Worm (Caenorhabditis elegans) whole organism, early embryonic: ENCODE results near the gene Y54B9A.1.

Experiments used
- B0310.2 ChIP-seq: sonication (generic microtip); optimal IDR thresholded peaks from 2 replicates; lab custom pipeline; 2016; ENCODE audit warnings: mild to moderate bottlenecking, missing genetic modification characterization, missing compliant biosample characterization
- F13C5.2 ChIP-seq: sonication (generic microtip); optimal IDR thresholded peaks from 2 replicates; lab custom pipeline; 2017; ENCODE audit warnings: mild to moderate bottlenecking, missing genetic modification characterization, inconsistent platforms, missing compliant biosample characterization
- aly-1 ChIP-seq: sonication (generic microtip); optimal IDR thresholded peaks from 2 replicates; lab custom pipeline; 2016; ENCODE audit warnings: missing genetic modification characterization, missing compliant biosample characterization
- ama-1 ChIP-seq: fragments of 150-350 bp; optimal IDR thresholded peaks from 2 replicates; lab custom pipeline; 2014
- ceh-13 ChIP-seq: fragments of 200-800 bp; sonication (Bioruptor generic); optimal IDR thresholded peaks from 2 replicates; lab custom pipeline; 2018; ENCODE audit warnings: mild to moderate bottlenecking, missing genetic modification characterization, missing compliant biosample characterization
- ceh-36 ChIP-seq: sonication (generic microtip); optimal IDR thresholded peaks from 2 replicates; lab custom pipeline; 2016; ENCODE audit warnings: missing genetic modification characterization, inconsistent platforms, missing compliant biosample characterization
- ets-7 ChIP-seq: sonication (generic microtip); optimal IDR thresholded peaks from 2 replicates; lab custom pipeline; 2016; ENCODE audit warnings: missing genotype, missing genetic modification characterization, missing compliant biosample characterization
- flt-1 ChIP-seq: fragments of 200-800 bp; sonication (Bioruptor generic); IDR thresholded peaks from 2 replicates; pipeline ENCODE4 v1.3.6; 2022; ENCODE audit warnings: missing genetic modification characterization, missing compliant biosample characterization
- hmbx-1 ChIP-seq: sonication (generic microtip); optimal IDR thresholded peaks from 2 replicates; lab custom pipeline; 2016; ENCODE audit warnings: mild to moderate bottlenecking, missing genetic modification characterization, missing compliant biosample characterization
- hmg-4 ChIP-seq: fragments of 200-800 bp; sonication (Bioruptor generic); optimal IDR thresholded peaks from 2 replicates; lab custom pipeline; 2018; ENCODE audit warnings: mild to moderate bottlenecking, missing genetic modification characterization, missing compliant biosample characterization
- hnd-1 ChIP-seq: sonication (generic microtip); optimal IDR thresholded peaks from 2 replicates; lab custom pipeline; 2016; ENCODE audit warnings: missing genetic modification characterization, missing compliant biosample characterization
- pes-1 ChIP-seq: fragments of 200-800 bp; sonication (Bioruptor generic); IDR thresholded peaks from 2 replicates; pipeline ENCODE4 v1.3.6; 2022; ENCODE audit warnings: missing genetic modification reagents, missing genetic modification characterization, missing compliant biosample characterization
- scrt-1 ChIP-seq: fragments of 200-800 bp; sonication (Bioruptor generic); IDR thresholded peaks from 2 replicates; pipeline ENCODE4 v1.3.6; 2022; ENCODE audit warnings: missing genetic modification characterization, missing compliant biosample characterization
- sea-1 ChIP-seq: fragments of 200-800 bp; sonication (Bioruptor generic); conservative IDR thresholded peaks from 2 replicates; pipeline ENCODE4 v1.3.6; 2022; ENCODE audit warnings: missing genetic modification characterization, missing compliant biosample characterization
- tbx-11 ChIP-seq: fragments of 200-800 bp; sonication (Bioruptor generic); IDR thresholded peaks from 2 replicates; pipeline ENCODE4 v1.3.6; 2022; ENCODE audit warnings: missing genetic modification characterization, missing compliant biosample characterization
- tbx-37 ChIP-seq: fragments of 200-800 bp; sonication (Bioruptor generic); conservative IDR thresholded peaks from 2 replicates; pipeline ENCODE4 v1.3.6; 2022; ENCODE audit warnings: missing genetic modification reagents, missing genetic modification characterization, missing compliant biosample characterization
- tra-4 ChIP-seq: sonication (generic microtip); optimal IDR thresholded peaks from 2 replicates; lab custom pipeline; 2017; ENCODE audit warnings: missing genetic modification characterization, missing compliant biosample characterization

Y54B9A.1 gene

ce11 chrV:9425593-9425992 lies 13.8 kb downstream of the Y54B9A.1 start, which contains the start of gene F36D4.5:
Gene F36D4.5, minus strand, starts transcription at chrV:9425817.
- no peak for TF ChIP-seq F13C5.2 (tag; lab: Kevin White, UChicago)
- TF ChIP-seq flt-1 = no peak
- no peak for TF ChIP-seq ceh-13 (GFP tag; lab: Kevin White, UChicago)
- TF ChIP-seq aly-1 (tag; lab: Kevin White, UChicago) = no peak
- no peak for TF ChIP-seq tbx-11

- TF ChIP-seq F13C5.2 (tag; lab: Kevin White, UChicago) = peak; percentile 25
- no peak for TF ChIP-seq sea-1 (GFP tag; lab: Robert Waterston, UW)
- peak; percentile 19 for TF ChIP-seq hmg-4 (GFP tag; lab: Kevin White, UChicago)
- TF ChIP-seq ets-7 (tag; lab: Kevin White, UChicago) = peak; percentile 51
- no peak for TF ChIP-seq pes-1 (GFP tag; lab: Robert Waterston, UW)
- no peak for TF ChIP-seq hmbx-1
These were observed 14.8 kb downstream of the Y54B9A.1 start for ce11 chrV:9424514-9424913.

ce11 chrV:9423539-9423938 lies 15.8 kb downstream of the Y54B9A.1 start:
- TF ChIP-seq aly-1 (tag; lab: Kevin White, UChicago) (no peak), tbx-11 (no peak), ceh-36 (no peak), ets-7 (tag; lab: Kevin White, UChicago) (no peak), scrt-1 (GFP tag; lab: Robert Waterston, UW) (no peak), ama-1 (lab: Kevin White, UChicago) (no peak), F13C5.2 (tag; lab: Kevin White, UChicago) (no peak), flt-1 (no peak), hmbx-1 (no peak), tbx-37 (GFP tag; lab: Robert Waterston, UW) (no peak), B0310.2 (tag; lab: Kevin White, UChicago) (no peak), pes-1 (GFP tag; lab: Robert Waterston, UW) (no peak), tra-4 (tag; lab: Kevin White, UChicago) (no peak), hmg-4 (GFP tag; lab: Kevin White, UChicago) (no peak), ceh-13 (GFP tag; lab: Kevin White, UChicago) (no peak), hnd-1 (tag; lab: Kevin White, UChicago) (no peak)

ce11 chrV:9422745-9423144 lies 16.6 kb downstream of the Y54B9A.1 start:
- TF ChIP-seq ceh-36 = no peak
- TF ChIP-seq hmg-4 (GFP tag; lab: Kevin White, UChicago) = peak; percentile 66

- TF ChIP-seq tbx-37 (GFP tag; lab: Robert Waterston, UW) = no peak
- no peak for TF ChIP-seq ceh-13 (GFP tag; lab: Kevin White, UChicago)
- no peak for TF ChIP-seq scrt-1 (GFP tag; lab: Robert Waterston, UW)
- TF ChIP-seq ceh-36 = no peak
These were observed 22.7 kb downstream of the Y54B9A.1 start, which contains the start of gene F36D4.1 for ce11 chrV:9416624-9417023. Gene F36D4.1, plus strand, starts transcription at chrV:9416924.

ce11 chrV:9414516-9414915 lies 24.8 kb downstream of the Y54B9A.1 start, which contains the start of gene F36D4.4:
Gene F36D4.4, minus strand, starts transcription at chrV:9414616.
- no peak for TF ChIP-seq flt-1

- TF ChIP-seq aly-1 (tag; lab: Kevin White, UChicago) (no peak), tra-4 (tag; lab: Kevin White, UChicago) (no peak), ceh-13 (GFP tag; lab: Kevin White, UChicago) (no peak), hmg-4 (GFP tag; lab: Kevin White, UChicago) (no peak), tbx-37 (GFP tag; lab: Robert Waterston, UW) (no peak), ama-1 (lab: Kevin White, UChicago) (no peak), scrt-1 (GFP tag; lab: Robert Waterston, UW) (no peak)
These were observed 30.5 kb downstream of the Y54B9A.1 start for ce11 chrV:9408869-9409268.

- TF ChIP-seq hnd-1 (tag; lab: Kevin White, UChicago) = no peak
These were observed 32.5 kb downstream of the Y54B9A.1 start for ce11 chrV:9406890-9407289.

ce11 chrV:9399886-9400373 lies 39.4 kb downstream of the Y54B9A.1 start, which contains the start of gene trpp-4:
Gene trpp-4, plus strand, starts transcription at chrV:9400327.
- no peak for TF ChIP-seq sea-1 (GFP tag; lab: Robert Waterston, UW)
- no peak for TF ChIP-seq tbx-37 (GFP tag; lab: Robert Waterston, UW)
- TF ChIP-seq pes-1 (GFP tag; lab: Robert Waterston, UW) = no peak
- no peak for TF ChIP-seq hnd-1 (tag; lab: Kevin White, UChicago)
- TF ChIP-seq hmg-4 (GFP tag; lab: Kevin White, UChicago) = no peak
- no peak for TF ChIP-seq hmbx-1
- TF ChIP-seq ceh-36 = no peak
- TF ChIP-seq tra-4 (tag; lab: Kevin White, UChicago) = no peak
- TF ChIP-seq ets-7 (tag; lab: Kevin White, UChicago) = no peak
- no peak for TF ChIP-seq flt-1
- no peak for TF ChIP-seq ama-1 (lab: Kevin White, UChicago)
- TF ChIP-seq scrt-1 (GFP tag; lab: Robert Waterston, UW) = no peak
- TF ChIP-seq F13C5.2 (tag; lab: Kevin White, UChicago) = no peak
- no peak for TF ChIP-seq B0310.2 (tag; lab: Kevin White, UChicago)
- no peak for TF ChIP-seq ceh-13 (GFP tag; lab: Kevin White, UChicago)
- TF ChIP-seq aly-1 (tag; lab: Kevin White, UChicago) = no peak
- no peak for TF ChIP-seq tbx-11
